Worm (Caenorhabditis elegans): ENCODE measurements around the gene lcmt-1.
A peak's percentile ranks its signal among the peaks of the same experiment; 100 is the strongest.

lcmt-1 gene

DNA sequence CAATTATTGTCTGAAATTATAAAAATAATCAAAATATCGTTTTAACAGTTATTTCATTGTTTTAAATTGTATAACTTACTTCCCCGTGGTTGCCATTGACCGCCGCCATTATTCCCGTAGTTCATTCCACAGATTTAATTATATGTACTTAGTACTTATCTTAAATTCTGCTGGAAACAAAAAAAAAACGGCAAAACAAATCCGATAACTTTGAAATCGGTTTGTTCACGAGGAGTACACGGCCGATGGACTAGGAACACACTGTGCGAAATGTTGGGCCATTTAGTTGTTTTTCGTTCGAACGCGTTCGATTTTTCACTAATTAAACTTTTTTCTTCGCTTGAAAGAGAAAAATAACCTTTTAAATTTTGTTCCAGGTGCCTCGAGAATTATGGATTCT lies at the start of gene lcmt-1, which contains the start of gene B0285.3:
Gene lcmt-1 (plus strand): TSS at position 377 of the 400 bp plus-strand sequence.
Gene B0285.3 (minus strand): TSS at position 267 of the 400 bp plus-strand sequence.
- TF ChIP-seq ets-7 (tag; optimal IDR thresholded peaks at IDR 0.05) (no peak), tbx-37 (GFP tag; conservative IDR thresholded peaks at IDR 0.05) (0 out of 2 replicates have a peak, but pooled peaks have one; percentile 28)

DNA sequence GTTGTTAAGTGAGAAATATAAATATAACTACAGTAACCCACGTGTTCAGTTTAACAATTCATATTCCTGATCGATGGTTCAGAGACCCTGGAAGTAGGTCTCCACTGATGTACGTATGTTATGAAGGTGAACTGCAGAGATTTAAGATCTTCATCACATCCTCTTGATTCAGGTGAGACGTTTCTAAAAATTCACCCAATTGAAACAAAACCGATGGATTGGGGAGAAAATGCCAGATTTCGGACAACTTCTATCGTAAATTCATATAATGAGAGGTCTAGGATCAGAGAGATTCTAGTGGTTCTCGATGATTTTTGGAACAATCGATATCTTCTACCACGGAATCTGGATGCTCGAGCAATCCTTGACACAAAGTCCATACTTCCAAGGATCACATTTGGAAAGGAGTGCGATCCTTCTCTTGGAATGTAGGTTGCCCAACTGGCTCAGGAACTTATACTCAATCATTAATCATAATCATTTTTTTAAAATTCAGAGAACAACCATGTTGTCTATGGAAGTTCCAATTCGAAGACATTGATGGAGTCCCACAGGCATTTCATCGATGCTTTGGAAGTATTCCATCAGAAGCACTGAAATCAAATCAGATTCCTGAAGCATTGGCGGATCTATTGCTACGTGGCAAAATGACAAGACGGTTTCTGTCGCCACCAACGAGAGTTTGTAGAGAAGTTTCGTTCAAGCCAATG lies 48.9 kb upstream of the lcmt-1 start, which contains the start of the genes nth-1 and R10E4.7:
Gene nth-1 (minus strand): TSS at position 101 of the 710 bp plus-strand sequence.
Gene R10E4.7 (plus strand): TSS at position 660 of the 710 bp plus-strand sequence.
- TF ChIP-seq sea-1 (GFP tag; conservative IDR thresholded peaks at IDR 0.05), result no peak
- no peak for TF ChIP-seq hmbx-1 (tag; optimal IDR thresholded peaks at IDR 0.05)
- TF ChIP-seq scrt-1 (GFP tag; IDR thresholded peaks at IDR 0.05), result no peak
- TF ChIP-seq ceh-13 (GFP tag; optimal IDR thresholded peaks at IDR 0.05), result no peak
- TF ChIP-seq pes-1 (GFP tag; IDR thresholded peaks at IDR 0.05), result no peak
- no peak for TF ChIP-seq B0310.2 (tag; optimal IDR thresholded peaks at IDR 0.05)
- no peak for TF ChIP-seq F13C5.2 (tag; optimal IDR thresholded peaks at IDR 0.05)
- no peak for TF ChIP-seq ama-1 (optimal IDR thresholded peaks at IDR 0.05)
- TF ChIP-seq hnd-1 (tag; optimal IDR thresholded peaks at IDR 0.05), result no peak
- TF ChIP-seq flt-1 (GFP tag; IDR thresholded peaks at IDR 0.05), result no peak
- no peak for TF ChIP-seq ets-7 (tag; optimal IDR thresholded peaks at IDR 0.05)
- no peak for TF ChIP-seq aly-1 (tag; optimal IDR thresholded peaks at IDR 0.05)
- TF ChIP-seq tbx-11 (GFP tag; IDR thresholded peaks at IDR 0.05), result no peak
- no peak for TF ChIP-seq tra-4 (tag; optimal IDR thresholded peaks at IDR 0.05)
- no peak for TF ChIP-seq hmg-4 (GFP tag; optimal IDR thresholded peaks at IDR 0.05)
- TF ChIP-seq ceh-36 (tag; optimal IDR thresholded peaks at IDR 0.05), result no peak

DNA sequence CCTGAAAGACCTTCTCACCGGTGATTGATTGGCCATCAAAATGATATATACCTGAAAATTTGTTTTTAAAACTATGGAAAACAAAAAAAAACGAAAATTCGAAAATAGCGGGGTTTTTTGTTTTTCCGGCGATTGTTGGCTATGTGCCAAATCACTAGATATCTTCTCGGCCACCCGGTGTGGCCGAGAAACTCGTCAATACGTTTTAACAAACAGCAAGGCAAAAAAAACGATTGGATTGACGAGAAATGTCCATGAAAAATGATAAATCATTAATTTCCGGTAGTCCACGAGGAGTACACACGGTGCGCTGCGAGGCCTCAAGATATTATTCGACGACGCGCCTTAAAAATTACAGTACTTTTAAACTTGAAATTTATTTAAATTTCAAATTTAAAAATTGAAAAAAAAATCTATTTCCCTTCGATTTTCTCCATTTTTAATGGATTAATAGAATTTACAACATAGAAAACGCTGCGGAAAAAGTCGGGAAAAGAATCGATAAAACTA lies 42.2 kb upstream of the lcmt-1 start, which contains the start of gene R10E4.11:
Gene R10E4.11 (minus strand): TSS at position 51 of the 510 bp plus-strand sequence.
- TF ChIP-seq tra-4 (tag; optimal IDR thresholded peaks at IDR 0.05) (no peak), hmg-4 (GFP tag; optimal IDR thresholded peaks at IDR 0.05) (no peak), flt-1 (GFP tag; IDR thresholded peaks at IDR 0.05) (no peak), ets-7 (tag; optimal IDR thresholded peaks at IDR 0.05) (no peak), tbx-11 (GFP tag; IDR thresholded peaks at IDR 0.05) (no peak)

DNA sequence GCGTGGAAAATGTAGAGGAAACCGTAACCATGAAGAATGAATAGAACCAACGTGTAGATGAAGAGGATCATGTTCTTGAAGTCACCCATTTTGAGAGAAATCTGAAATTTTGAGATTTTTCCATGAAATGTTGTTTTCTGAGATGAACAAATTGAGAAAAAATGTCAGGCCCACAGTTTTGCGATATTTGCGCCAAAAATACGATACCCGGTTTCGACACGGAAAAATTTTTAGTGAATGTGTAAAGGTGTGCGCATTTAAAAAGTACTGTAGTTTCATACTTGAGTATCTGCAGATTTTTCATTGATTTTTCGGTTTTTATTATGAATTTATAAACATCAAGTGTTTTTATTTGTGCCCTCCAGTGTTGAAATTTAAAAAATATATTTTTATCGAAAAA lies 41.0 kb upstream of the lcmt-1 start, which contains the start of gene R10E4.9:
Gene R10E4.9 (minus strand): TSS at position 101 of the 400 bp plus-strand sequence.
- TF ChIP-seq ets-7 (tag; optimal IDR thresholded peaks at IDR 0.05) (no peak), tbx-37 (GFP tag; conservative IDR thresholded peaks at IDR 0.05) (no peak)

DNA sequence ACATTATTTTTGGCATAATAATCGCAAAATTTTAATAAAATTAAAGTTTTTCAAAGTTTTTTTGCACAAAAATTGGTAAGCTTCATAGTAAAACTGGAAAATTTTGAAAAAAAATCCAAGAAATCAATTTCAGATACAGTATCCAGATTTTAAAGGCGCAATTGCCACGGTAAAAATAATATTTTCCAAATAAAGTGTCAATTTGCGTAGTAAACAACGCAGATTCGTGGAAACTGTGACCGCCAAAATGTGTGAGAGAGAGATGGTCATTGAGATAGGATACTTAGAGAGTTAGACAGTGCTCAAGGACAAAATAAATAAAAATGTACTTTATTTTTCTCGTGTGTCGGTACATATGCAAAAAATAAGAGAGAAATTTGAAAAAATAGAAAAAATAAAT lies 40.5 kb upstream of the lcmt-1 start:
- no peak for TF ChIP-seq hmg-4 (GFP tag; optimal IDR thresholded peaks at IDR 0.05)
- no peak for TF ChIP-seq hmbx-1 (tag; optimal IDR thresholded peaks at IDR 0.05)
- no peak for TF ChIP-seq flt-1 (GFP tag; IDR thresholded peaks at IDR 0.05)
- TF ChIP-seq B0310.2 (tag; optimal IDR thresholded peaks at IDR 0.05), result no peak
- TF ChIP-seq hnd-1 (tag; optimal IDR thresholded peaks at IDR 0.05), result no peak
- no peak for TF ChIP-seq ceh-36 (tag; optimal IDR thresholded peaks at IDR 0.05)
- no peak for TF ChIP-seq pes-1 (GFP tag; IDR thresholded peaks at IDR 0.05)
- no peak for TF ChIP-seq F13C5.2 (tag; optimal IDR thresholded peaks at IDR 0.05)
- no peak for TF ChIP-seq tbx-37 (GFP tag; conservative IDR thresholded peaks at IDR 0.05)
- TF ChIP-seq aly-1 (tag; optimal IDR thresholded peaks at IDR 0.05), result no peak
- TF ChIP-seq scrt-1 (GFP tag; IDR thresholded peaks at IDR 0.05), result no peak
- no peak for TF ChIP-seq ceh-13 (GFP tag; optimal IDR thresholded peaks at IDR 0.05)
- no peak for TF ChIP-seq ama-1 (optimal IDR thresholded peaks at IDR 0.05)
- no peak for TF ChIP-seq tbx-11 (GFP tag; IDR thresholded peaks at IDR 0.05)

DNA sequence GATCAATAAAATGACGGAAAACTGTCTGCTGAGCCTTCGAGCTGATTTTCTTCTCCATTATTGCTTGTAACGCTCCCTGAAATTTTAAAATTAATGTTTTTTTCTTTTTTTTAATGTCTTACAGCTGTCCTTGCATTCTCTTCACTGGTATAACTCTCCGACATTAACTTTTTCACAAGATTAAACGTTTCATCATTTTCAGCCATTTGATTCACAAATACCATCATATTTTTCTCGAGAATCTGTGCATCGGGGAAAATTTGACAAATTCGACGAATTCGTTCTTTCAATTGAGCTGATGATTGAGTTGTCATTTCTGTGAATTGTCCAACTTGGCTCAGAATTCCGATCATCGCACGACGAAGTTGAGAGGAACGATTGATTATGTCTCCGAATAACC lies 33.9 kb upstream of the lcmt-1 start:
- TF ChIP-seq pes-1 (GFP tag; IDR thresholded peaks at IDR 0.05), result no peak
- TF ChIP-seq tbx-11 (GFP tag; IDR thresholded peaks at IDR 0.05), result no peak
- TF ChIP-seq F13C5.2 (tag; optimal IDR thresholded peaks at IDR 0.05), result no peak

DNA sequence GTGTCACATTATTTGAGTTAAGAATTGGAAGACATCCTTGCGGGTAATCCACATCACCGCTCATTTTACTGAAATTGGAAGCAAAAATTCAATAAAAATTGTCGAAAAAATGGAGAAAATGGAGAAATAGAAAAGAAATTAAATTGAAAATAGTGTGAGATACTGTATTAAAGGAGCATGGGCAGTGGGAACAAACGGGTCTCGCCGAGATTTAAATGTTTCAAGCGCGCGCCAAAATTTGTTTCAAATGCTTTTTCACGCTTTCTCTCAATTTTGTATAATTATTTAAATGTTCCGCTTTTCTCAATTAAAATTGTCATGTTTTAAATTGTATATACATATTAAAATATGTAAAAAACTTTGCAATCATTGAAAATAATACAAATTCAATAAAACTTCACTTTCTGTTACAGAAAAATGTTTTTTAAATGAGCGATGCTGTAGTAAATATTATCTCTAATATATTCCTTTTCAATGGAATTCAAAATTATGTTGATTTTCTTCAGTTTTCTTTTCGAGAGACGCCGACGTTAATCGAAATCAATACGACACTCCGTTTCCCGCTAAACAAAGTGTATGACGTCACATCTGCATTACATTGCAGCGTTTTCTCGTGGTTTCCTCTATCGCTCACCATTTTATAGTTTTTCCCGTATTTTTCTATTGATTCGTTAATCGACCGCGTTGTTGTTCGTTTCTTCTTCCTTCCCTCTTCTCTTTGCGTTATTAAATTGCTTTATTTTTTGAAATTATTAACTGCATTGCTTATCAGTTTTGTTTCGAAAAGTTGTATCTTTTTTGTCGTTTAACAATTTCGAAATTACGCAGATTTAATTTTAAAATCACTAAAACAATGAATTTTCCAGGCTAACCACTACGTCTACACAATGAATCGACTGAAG lies 29.9 kb upstream of the lcmt-1 start, which contains the start of the genes evl-14 and dcn-1:
Gene evl-14 (minus strand): TSS at position 68 of the 902 bp plus-strand sequence.
Gene dcn-1 (plus strand): TSS at position 852 of the 902 bp plus-strand sequence.
- TF ChIP-seq ceh-13 (GFP tag; optimal IDR thresholded peaks at IDR 0.05), result no peak
- no peak for TF ChIP-seq tbx-37 (GFP tag; conservative IDR thresholded peaks at IDR 0.05)
- TF ChIP-seq hnd-1 (tag; optimal IDR thresholded peaks at IDR 0.05), result no peak
- TF ChIP-seq aly-1 (tag; optimal IDR thresholded peaks at IDR 0.05), result no peak

DNA sequence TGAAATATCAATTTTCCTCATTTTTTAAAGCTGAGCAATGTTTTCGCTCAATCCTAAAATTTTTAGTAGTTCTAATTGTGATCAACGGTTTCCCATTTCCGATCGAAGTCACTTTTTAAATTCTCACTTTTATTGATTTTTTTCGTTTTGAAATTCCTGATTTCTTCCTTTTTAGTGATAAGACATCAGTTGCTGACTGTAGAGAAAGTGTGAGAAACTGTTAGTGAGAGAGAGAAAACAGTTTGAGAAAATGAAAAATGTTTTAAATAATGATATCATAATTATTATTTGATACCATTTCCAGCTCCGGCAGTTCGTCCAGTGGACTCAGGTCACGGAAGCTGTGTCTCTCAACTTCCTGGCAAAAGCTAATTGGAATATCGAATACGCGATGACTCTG lies 28.7 kb upstream of the lcmt-1 start:
- TF ChIP-seq aly-1 (tag; optimal IDR thresholded peaks at IDR 0.05), result no peak
- no peak for TF ChIP-seq B0310.2 (tag; optimal IDR thresholded peaks at IDR 0.05)
- no peak for TF ChIP-seq hnd-1 (tag; optimal IDR thresholded peaks at IDR 0.05)
- no peak for TF ChIP-seq flt-1 (GFP tag; IDR thresholded peaks at IDR 0.05)
- no peak for TF ChIP-seq ama-1 (optimal IDR thresholded peaks at IDR 0.05)
- no peak for TF ChIP-seq hmbx-1 (tag; optimal IDR thresholded peaks at IDR 0.05)
- no peak for TF ChIP-seq tbx-37 (GFP tag; conservative IDR thresholded peaks at IDR 0.05)
- TF ChIP-seq F13C5.2 (tag; optimal IDR thresholded peaks at IDR 0.05), result no peak
- TF ChIP-seq ets-7 (tag; optimal IDR thresholded peaks at IDR 0.05), result no peak
- no peak for TF ChIP-seq scrt-1 (GFP tag; IDR thresholded peaks at IDR 0.05)
- TF ChIP-seq ceh-13 (GFP tag; optimal IDR thresholded peaks at IDR 0.05), result no peak
- TF ChIP-seq tbx-11 (GFP tag; IDR thresholded peaks at IDR 0.05), result no peak
- TF ChIP-seq tra-4 (tag; optimal IDR thresholded peaks at IDR 0.05), result no peak

Data from whole organism, early embryonic.